Fruit fly (Drosophila melanogaster) whole organism, embryonic: Measurements from ENCODE around the gene Acat1.

Source experiments
- ATbp ChIP-seq: fragments of 200-800 bp; sonication (Bioruptor generic); optimal IDR thresholded peaks from 2 replicates; lab custom pipeline; 2017; ENCODE audit warnings: missing biosample characterization, mild to moderate bottlenecking, missing genetic modification characterization, missing genetic modification reagents
- Adf1 ChIP-seq: fragments of 200-800 bp; sonication (Bioruptor generic); IDR thresholded peaks from 2 replicates; pipeline ENCODE4 v1.3.6; 2022; ENCODE audit warnings: missing biosample characterization, missing genetic modification characterization
- Bgb ChIP-seq: fragments of 200-800 bp; sonication (Bioruptor generic); IDR thresholded peaks from 2 replicates; pipeline ENCODE4 v1.3.6; 2022; ENCODE audit warnings: missing biosample characterization, missing genetic modification characterization; ENCODE audit not compliant: partially characterized antibody
- CG1233 ChIP-seq: fragments of 200-800 bp; sonication (Bioruptor generic); optimal IDR thresholded peaks from 4 replicates; lab custom pipeline; 2018; ENCODE audit warnings: missing biosample characterization, mild to moderate bottlenecking, missing genetic modification characterization
- CG12391 ChIP-seq: fragments of 200-800 bp; sonication (Bioruptor generic); optimal IDR thresholded peaks from 3 replicates; lab custom pipeline; 2018; ENCODE audit warnings: missing biosample characterization, mild to moderate bottlenecking, missing genetic modification characterization, moderate library complexity
- CG12744 ChIP-seq: fragments of 200-800 bp; sonication (Bioruptor generic); optimal IDR thresholded peaks from 2 replicates; lab custom pipeline; 2016; ENCODE audit warnings: missing biosample characterization, missing genetic modification characterization
- CG14014 ChIP-seq: fragments of 200-800 bp; sonication (Bioruptor generic); IDR thresholded peaks from 2 replicates; pipeline ENCODE4 v1.3.6; 2022; ENCODE audit warnings: missing biosample characterization, missing genetic modification characterization
- CG14667 ChIP-seq: fragments of 200-800 bp; sonication (Bioruptor generic); IDR thresholded peaks from 2 replicates; pipeline ENCODE4 v1.3.6; 2022; ENCODE audit warnings: missing biosample characterization, missing genetic modification characterization
- CG14710 ChIP-seq: fragments of 200-800 bp; sonication (Bioruptor generic); optimal IDR thresholded peaks from 3 replicates; lab custom pipeline; 2019; ENCODE audit warnings: missing biosample characterization, mild to moderate bottlenecking, missing genetic modification characterization, moderate library complexity
- CG15514 ChIP-seq: fragments of 200-800 bp; sonication (Bioruptor generic); optimal IDR thresholded peaks from 3 replicates; lab custom pipeline; 2017; ENCODE audit warnings: missing biosample characterization, missing genetic modification characterization, mild to moderate bottlenecking, moderate library complexity, missing genetic modification reagents
- CG32532 ChIP-seq: fragments of 200-800 bp; sonication (Bioruptor generic); IDR thresholded peaks from 2 replicates; pipeline ENCODE4 v1.3.6; 2022; ENCODE audit warnings: missing biosample characterization, missing genetic modification characterization
- CG6272 ChIP-seq: fragments of 200-800 bp; sonication (Bioruptor generic); IDR thresholded peaks from 2 replicates; pipeline ENCODE4 v1.3.6; 2022; ENCODE audit warnings: missing biosample characterization, missing genetic modification characterization
- CG6654 ChIP-seq: fragments of 200-800 bp; sonication (Bioruptor generic); optimal IDR thresholded peaks from 2 replicates; lab custom pipeline; 2017; ENCODE audit warnings: missing biosample characterization, mild to moderate bottlenecking, missing genetic modification characterization
- CG6765 ChIP-seq: fragments of 200-800 bp; sonication (Bioruptor generic); optimal IDR thresholded peaks from 3 replicates; lab custom pipeline; 2017; ENCODE audit warnings: missing biosample characterization, mild to moderate bottlenecking, missing genetic modification characterization
- CG7271 ChIP-seq: fragments of 200-800 bp; sonication (Bioruptor generic); optimal IDR thresholded peaks from 2 replicates; lab custom pipeline; 2018; ENCODE audit warnings: missing biosample characterization, mild to moderate bottlenecking, missing genetic modification characterization, moderate library complexity
- CG7372 ChIP-seq: fragments of 200-800 bp; sonication (Bioruptor generic); IDR thresholded peaks from 2 replicates; pipeline ENCODE4 v1.3.6; 2022; ENCODE audit warnings: missing biosample characterization, missing genetic modification characterization
- CG8388 ChIP-seq: fragments of 200-800 bp; sonication (Bioruptor generic); optimal IDR thresholded peaks from 2 replicates; lab custom pipeline; 2019; ENCODE audit warnings: missing biosample characterization, mild to moderate bottlenecking, missing genetic modification characterization, moderate library complexity
- CG8944 ChIP-seq: fragments of 200-800 bp; sonication (Bioruptor generic); optimal IDR thresholded peaks from 3 replicates; lab custom pipeline; 2016; ENCODE audit warnings: missing biosample characterization, missing genetic modification characterization
- CG9609 ChIP-seq: fragments of 200-800 bp; sonication (Bioruptor generic); optimal IDR thresholded peaks from 3 replicates; lab custom pipeline; 2016; ENCODE audit warnings: missing biosample characterization, missing genetic modification characterization
- Dref ChIP-seq: fragments of 200-800 bp; sonication (Bioruptor generic); IDR thresholded peaks from 2 replicates; pipeline ENCODE4 v1.3.6; 2022; ENCODE audit warnings: missing biosample characterization, missing genetic modification characterization
- HLH4C ChIP-seq: fragments of 200-800 bp; sonication (Bioruptor generic); IDR thresholded peaks from 3 replicates; pipeline ENCODE4 v1.3.6; 2022; ENCODE audit warnings: missing biosample characterization, missing genetic modification characterization; ENCODE audit not compliant: partially characterized antibody
- Hr78 ChIP-seq, 2 experiments: fragments of 200-800 bp in 1 of 2; fragments of >200 bp in 1 of 2; sonication (Bioruptor generic) in 1 of 2; optimal IDR thresholded peaks; 2 replicates each; lab custom pipeline; 2017 to 2019; ENCODE audit warnings: missing biosample characterization in 2 of 2, missing genetic modification characterization in 2 of 2, mild to moderate bottlenecking in 1 of 2, moderate library complexity in 1 of 2
- Mes4 ChIP-seq: fragments of 200-800 bp; sonication (Bioruptor generic); optimal IDR thresholded peaks from 2 replicates; lab custom pipeline; 2016; ENCODE audit warnings: missing biosample characterization, missing genetic modification characterization
- NC2β ChIP-seq: fragments of 200-800 bp; sonication (Bioruptor generic); optimal IDR thresholded peaks from 2 replicates; lab custom pipeline; 2016; ENCODE audit warnings: missing biosample characterization, missing genetic modification characterization
- NK7.1 ChIP-seq: fragments of 200-800 bp; sonication (Bioruptor generic); optimal IDR thresholded peaks from 3 replicates; lab custom pipeline; 2016; ENCODE audit warnings: missing biosample characterization, missing genetic modification characterization
- Nf-YA ChIP-seq: fragments of 200-800 bp; sonication (Bioruptor generic); IDR thresholded peaks from 2 replicates; pipeline ENCODE4 v1.3.6; 2022; ENCODE audit warnings: missing biosample characterization, missing genetic modification characterization
- Nf-YC ChIP-seq: fragments of 200-800 bp; optimal IDR thresholded peaks from 3 replicates; lab custom pipeline; 2019; ENCODE audit warnings: missing biosample characterization, mild to moderate bottlenecking, missing genetic modification characterization, moderate library complexity
- Oaz ChIP-seq: fragments of 200-800 bp; sonication (Bioruptor generic); IDR thresholded peaks from 2 replicates; pipeline ENCODE4 v1.3.6; 2022; ENCODE audit warnings: missing biosample characterization, missing genetic modification characterization
- Optix ChIP-seq: fragments of 200-800 bp; sonication (Bioruptor generic); IDR thresholded peaks from 3 replicates; pipeline ENCODE4 v1.3.6; 2022; ENCODE audit warnings: missing biosample characterization, missing genetic modification characterization
- PHDP ChIP-seq: fragments of 200-800 bp; sonication (Bioruptor generic); optimal IDR thresholded peaks from 3 replicates; lab custom pipeline; 2018; ENCODE audit warnings: missing biosample characterization, mild to moderate bottlenecking, missing genetic modification characterization, moderate library complexity
- Sin3A ChIP-seq: fragments of >200 bp; optimal IDR thresholded peaks from 2 replicates; lab custom pipeline; 2018
- Vsx1 ChIP-seq: fragments of 200-800 bp; sonication (Bioruptor generic); optimal IDR thresholded peaks from 2 replicates; lab custom pipeline; 2017; ENCODE audit warnings: missing biosample characterization, mild to moderate bottlenecking, missing genetic modification characterization, missing genetic modification reagents
- abd-A ChIP-seq: fragments of 200-800 bp; sonication (Bioruptor generic); optimal IDR thresholded peaks from 3 replicates; lab custom pipeline; 2019; ENCODE audit warnings: missing biosample characterization, mild to moderate bottlenecking, missing genetic modification characterization, moderate library complexity
- az2 ChIP-seq: fragments of 200-800 bp; sonication (Bioruptor generic); optimal IDR thresholded peaks from 3 replicates; lab custom pipeline; 2016; ENCODE audit warnings: missing biosample characterization, missing genetic modification characterization
- bab2 ChIP-seq: fragments of 200-800 bp; sonication (Bioruptor generic); optimal IDR thresholded peaks from 2 replicates; lab custom pipeline; 2016; ENCODE audit warnings: missing biosample characterization, missing genetic modification characterization
- cg ChIP-seq: fragments of 200-800 bp; sonication (Bioruptor generic); optimal IDR thresholded peaks from 3 replicates; lab custom pipeline; 2019; ENCODE audit warnings: missing biosample characterization, mild to moderate bottlenecking, missing genetic modification characterization, moderate library complexity
- chinmo ChIP-seq: fragments of 200-800 bp; sonication (Bioruptor generic); IDR thresholded peaks from 4 replicates; pipeline ENCODE4 v1.3.6; 2022; ENCODE audit warnings: missing biosample characterization, missing genetic modification characterization; ENCODE audit not compliant: partially characterized antibody
- chm ChIP-seq: fragments of 200-800 bp; sonication (Bioruptor generic); IDR thresholded peaks from 2 replicates; pipeline ENCODE4 v1.3.6; 2022; ENCODE audit warnings: missing biosample characterization, missing genetic modification characterization
- croc ChIP-seq: fragments of 200-800 bp; sonication (Bioruptor generic); conservative IDR thresholded peaks from 3 replicates; pipeline ENCODE4 v1.3.6; 2022; ENCODE audit warnings: missing biosample characterization, missing genetic modification characterization
- crp ChIP-seq, 2 experiments: fragments of 200-800 bp; sonication (Bioruptor generic); optimal IDR thresholded peaks; 2 replicates in 1 of 2; 3 replicates in 1 of 2; lab custom pipeline; 2017; ENCODE audit warnings: missing biosample characterization in 2 of 2, missing genetic modification characterization in 2 of 2, mild to moderate bottlenecking in 1 of 2, moderate library complexity in 1 of 2
- exex ChIP-seq: fragments of 200-800 bp; sonication (Bioruptor generic); optimal IDR thresholded peaks from 4 replicates; lab custom pipeline; 2018; ENCODE audit warnings: missing biosample characterization, mild to moderate bottlenecking, missing genetic modification characterization, moderate library complexity
- gsb-n ChIP-seq: fragments of 200-800 bp; sonication (Bioruptor generic); optimal IDR thresholded peaks from 3 replicates; lab custom pipeline; 2018; ENCODE audit warnings: missing biosample characterization, mild to moderate bottlenecking, missing genetic modification characterization
- h ChIP-seq: fragments of >200 bp; optimal IDR thresholded peaks from 2 replicates; lab custom pipeline; 2017
- kay ChIP-seq: fragments of 200-800 bp; sonication (Bioruptor generic); optimal IDR thresholded peaks from 2 replicates; lab custom pipeline; 2016; ENCODE audit warnings: missing biosample characterization, missing genetic modification characterization
- knrl ChIP-seq: fragments of 200-800 bp; sonication (Bioruptor generic); IDR thresholded peaks from 3 replicates; pipeline ENCODE4 v1.3.6; 2022; ENCODE audit warnings: missing biosample characterization, missing genetic modification characterization; ENCODE audit not compliant: partially characterized antibody
- oc ChIP-seq: fragments of 200-800 bp; sonication (Bioruptor generic); optimal IDR thresholded peaks from 2 replicates; lab custom pipeline; 2018; ENCODE audit warnings: missing biosample characterization, mild to moderate bottlenecking, missing genetic modification characterization, moderate library complexity
- tio ChIP-seq: fragments of 200-800 bp; sonication (Bioruptor generic); optimal IDR thresholded peaks from 2 replicates; lab custom pipeline; 2017; ENCODE audit warnings: missing biosample characterization, missing genetic modification characterization, inconsistent platforms
- vfl ChIP-seq: fragments of 200-800 bp; sonication (Bioruptor generic); optimal IDR thresholded peaks from 2 replicates; lab custom pipeline; 2016; ENCODE audit warnings: missing biosample characterization, missing genetic modification characterization
- vnd ChIP-seq: fragments of 200-800 bp; sonication (Bioruptor generic); IDR thresholded peaks from 3 replicates; pipeline ENCODE4 v1.3.6; 2022; ENCODE audit warnings: missing biosample characterization, missing genetic modification characterization; ENCODE audit not compliant: partially characterized antibody

The Acat1 gene

dm6 chrX:7909482-7909881, 20.9 kb upstream of the Acat1 start (continued):
- TF ChIP-seq Hr78 (GFP tag; optimal IDR thresholded peaks at IDR 0.05; lab: Kevin White, UChicago) (peak in 1 of 2 experiments; percentile 3), CG14667 (no peak), Mes4 (GFP tag; lab: Kevin White, UChicago) (no peak), Nf-YA (GFP tag; lab: Robert Waterston, UW) (no peak), NK7.1 (no peak), Nf-YC (no peak), abd-A (tag; lab: Kevin White, UChicago) (no peak), exex (tag; lab: Kevin White, UChicago) (no peak), crp (GFP tag; optimal IDR thresholded peaks at IDR 0.05; lab: Kevin White, UChicago) (no peak), oc (tag; lab: Kevin White, UChicago) (no peak), Vsx1 (GFP tag; lab: Kevin White, UChicago) (no peak), HLH4C (GFP tag; lab: Robert Waterston, UW) (no peak), CG14014 (0 out of 2 replicates have a peak, but pooled peaks have one; percentile 14), ATbp (GFP tag; lab: Kevin White, UChicago) (peak; percentile 27), CG12744 (no peak), CG8944 (GFP tag; lab: Kevin White, UChicago) (no peak), PHDP (tag; lab: Kevin White, UChicago) (peak; percentile 46), CG7271 (tag; lab: Kevin White, UChicago) (no peak), gsb-n (tag; lab: Kevin White, UChicago) (no peak), CG6272 (GFP tag; lab: Robert Waterston, UW) (no peak), CG15514 (GFP tag; lab: Kevin White, UChicago) (peak; percentile 32), CG6654 (GFP tag; lab: Kevin White, UChicago) (no peak), tio (GFP tag; lab: Kevin White, UChicago) (no peak), NC2β (no peak), knrl (GFP tag; lab: Robert Waterston, UW) (no peak), kay (GFP tag; lab: Kevin White, UChicago) (no peak), bab2 (GFP tag; lab: Kevin White, UChicago) (peak; percentile 13), CG1233 (GFP tag; lab: Kevin White, UChicago) (no peak), Oaz (GFP tag; lab: Robert Waterston, UW) (no peak), vnd (GFP tag; lab: Robert Waterston, UW) (no peak), CG8388 (GFP tag; lab: Kevin White, UChicago) (no peak), vfl (no peak), Bgb (GFP tag; lab: Robert Waterston, UW) (no peak), croc (no peak), CG14710 (no peak)

- no peak for TF ChIP-seq CG6765 (GFP tag; lab: Kevin White, UChicago)
- peak; percentile 5 for TF ChIP-seq Adf1 (GFP tag; lab: Robert Waterston, UW)
- no peak for TF ChIP-seq CG12391 (tag; lab: Kevin White, UChicago)
- no peak for TF ChIP-seq chm (GFP tag; lab: Robert Waterston, UW)
- no peak for TF ChIP-seq az2 (GFP tag; lab: Kevin White, UChicago)
- TF ChIP-seq CG7372 (GFP tag; lab: Robert Waterston, UW): no peak
- no peak for TF ChIP-seq CG32532 (GFP tag; lab: Robert Waterston, UW)
- TF ChIP-seq CG9609 (GFP tag; lab: Kevin White, UChicago): no peak
- no peak for TF ChIP-seq Sin3A
- 0 out of 2 replicates have a peak, but pooled peaks have one; percentile 1 for TF ChIP-seq Dref (GFP tag; lab: Robert Waterston, UW)
- no peak for TF ChIP-seq Optix (GFP tag; lab: Robert Waterston, UW)
- no peak for TF ChIP-seq h (lab: Kevin White, UChicago)
- TF ChIP-seq cg (GFP tag; lab: Kevin White, UChicago): no peak
- TF ChIP-seq chinmo (GFP tag; lab: Robert Waterston, UW): no peak
- TF ChIP-seq, all 482 proteins: peak for 2
Observed at dm6 chrX:7909069-7909389, 20.4 kb upstream of the Acat1 start.
